Worm (Caenorhabditis elegans) whole organism, early embryonic: ENCODE measurements around the gene nbs-1.
"Not testable (repeated sequence)": the region's sequence is repeated elsewhere in the genome, so short reads cannot be mapped to it uniquely, and the experiment has no call there.

ENCODE experiments used
- B0310.2 ChIP-seq: sonication (generic microtip); optimal IDR thresholded peaks from 2 replicates; lab custom pipeline; 2016; ENCODE audit warnings: mild to moderate bottlenecking, missing genetic modification characterization, missing compliant biosample characterization
- F13C5.2 ChIP-seq: sonication (generic microtip); optimal IDR thresholded peaks from 2 replicates; lab custom pipeline; 2017; ENCODE audit warnings: mild to moderate bottlenecking, missing genetic modification characterization, inconsistent platforms, missing compliant biosample characterization
- aly-1 ChIP-seq: sonication (generic microtip); optimal IDR thresholded peaks from 2 replicates; lab custom pipeline; 2016; ENCODE audit warnings: missing genetic modification characterization, missing compliant biosample characterization
- ama-1 ChIP-seq: fragments of 150-350 bp; optimal IDR thresholded peaks from 2 replicates; lab custom pipeline; 2014
- ceh-13 ChIP-seq: fragments of 200-800 bp; sonication (Bioruptor generic); optimal IDR thresholded peaks from 2 replicates; lab custom pipeline; 2018; ENCODE audit warnings: mild to moderate bottlenecking, missing genetic modification characterization, missing compliant biosample characterization
- ceh-36 ChIP-seq: sonication (generic microtip); optimal IDR thresholded peaks from 2 replicates; lab custom pipeline; 2016; ENCODE audit warnings: missing genetic modification characterization, inconsistent platforms, missing compliant biosample characterization
- ets-7 ChIP-seq: sonication (generic microtip); optimal IDR thresholded peaks from 2 replicates; lab custom pipeline; 2016; ENCODE audit warnings: missing genotype, missing genetic modification characterization, missing compliant biosample characterization
- flt-1 ChIP-seq: fragments of 200-800 bp; sonication (Bioruptor generic); IDR thresholded peaks from 2 replicates; pipeline ENCODE4 v1.3.6; 2022; ENCODE audit warnings: missing genetic modification characterization, missing compliant biosample characterization
- hmbx-1 ChIP-seq: sonication (generic microtip); optimal IDR thresholded peaks from 2 replicates; lab custom pipeline; 2016; ENCODE audit warnings: mild to moderate bottlenecking, missing genetic modification characterization, missing compliant biosample characterization
- hmg-4 ChIP-seq: fragments of 200-800 bp; sonication (Bioruptor generic); optimal IDR thresholded peaks from 2 replicates; lab custom pipeline; 2018; ENCODE audit warnings: mild to moderate bottlenecking, missing genetic modification characterization, missing compliant biosample characterization
- hnd-1 ChIP-seq: sonication (generic microtip); optimal IDR thresholded peaks from 2 replicates; lab custom pipeline; 2016; ENCODE audit warnings: missing genetic modification characterization, missing compliant biosample characterization
- pes-1 ChIP-seq: fragments of 200-800 bp; sonication (Bioruptor generic); IDR thresholded peaks from 2 replicates; pipeline ENCODE4 v1.3.6; 2022; ENCODE audit warnings: missing genetic modification reagents, missing genetic modification characterization, missing compliant biosample characterization
- scrt-1 ChIP-seq: fragments of 200-800 bp; sonication (Bioruptor generic); IDR thresholded peaks from 2 replicates; pipeline ENCODE4 v1.3.6; 2022; ENCODE audit warnings: missing genetic modification characterization, missing compliant biosample characterization
- sea-1 ChIP-seq: fragments of 200-800 bp; sonication (Bioruptor generic); conservative IDR thresholded peaks from 2 replicates; pipeline ENCODE4 v1.3.6; 2022; ENCODE audit warnings: missing genetic modification characterization, missing compliant biosample characterization
- tbx-11 ChIP-seq: fragments of 200-800 bp; sonication (Bioruptor generic); IDR thresholded peaks from 2 replicates; pipeline ENCODE4 v1.3.6; 2022; ENCODE audit warnings: missing genetic modification characterization, missing compliant biosample characterization
- tbx-37 ChIP-seq: fragments of 200-800 bp; sonication (Bioruptor generic); conservative IDR thresholded peaks from 2 replicates; pipeline ENCODE4 v1.3.6; 2022; ENCODE audit warnings: missing genetic modification reagents, missing genetic modification characterization, missing compliant biosample characterization
- tra-4 ChIP-seq: sonication (generic microtip); optimal IDR thresholded peaks from 2 replicates; lab custom pipeline; 2017; ENCODE audit warnings: missing genetic modification characterization, missing compliant biosample characterization

Gene nbs-1

DNA sequence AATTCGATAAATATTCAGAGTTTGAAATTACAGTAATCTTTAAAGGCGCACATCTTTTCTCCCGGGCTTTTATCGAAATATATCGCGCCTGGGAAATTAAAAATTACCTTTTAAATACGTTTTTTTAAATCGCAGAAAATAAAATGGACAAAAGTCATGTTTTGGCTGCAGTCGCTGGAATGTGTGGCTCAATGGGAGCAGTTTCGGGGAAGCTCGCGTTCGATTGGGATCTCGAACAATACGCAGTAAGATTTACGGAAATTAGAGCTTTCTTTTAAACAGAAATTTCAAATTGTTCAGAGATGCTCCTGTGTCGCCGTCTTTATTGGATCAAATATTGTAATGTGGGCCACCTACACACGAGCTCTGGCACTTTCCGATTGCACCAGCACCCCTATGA, 33.2 kb upstream of the nbs-1 start, which contains the start of gene F40F8.12:
Gene F40F8.12 (plus strand): TSS at position 301 of the 400 bp plus-strand sequence.
- TF ChIP-seq aly-1 (tag; lab: Kevin White, UChicago) (no peak), pes-1 (GFP tag; lab: Robert Waterston, UW) (no peak), sea-1 (GFP tag; lab: Robert Waterston, UW) (no peak), F13C5.2 (tag; lab: Kevin White, UChicago) (no peak), tbx-11 (GFP tag; lab: Robert Waterston, UW) (no peak), ets-7 (no peak), B0310.2 (no peak), hnd-1 (no peak), scrt-1 (GFP tag; lab: Robert Waterston, UW) (no peak), flt-1 (no peak)

- TF ChIP-seq ama-1 (lab: Kevin White, UChicago) = no peak
- TF ChIP-seq hmbx-1 (tag; lab: Kevin White, UChicago) = no peak
- no peak for TF ChIP-seq B0310.2
- TF ChIP-seq F13C5.2 (tag; lab: Kevin White, UChicago) = no peak
- TF ChIP-seq ceh-36 = no peak
These were observed 32.7 kb upstream of the nbs-1 start, which contains the start of gene F40F8.3 for ce11 chrII:11128989-11129388. Gene F40F8.3, plus strand, starts transcription at chrII:11129289.

- TF ChIP-seq ets-7 (no peak), flt-1 (no peak), hmg-4 (GFP tag; lab: Kevin White, UChicago) (no peak), tbx-11 (GFP tag; lab: Robert Waterston, UW) (no peak), hnd-1 (no peak), sea-1 (GFP tag; lab: Robert Waterston, UW) (no peak), ceh-13 (GFP tag; lab: Kevin White, UChicago) (no peak), pes-1 (GFP tag; lab: Robert Waterston, UW) (no peak), scrt-1 (GFP tag; lab: Robert Waterston, UW) (no peak), hmbx-1 (tag; lab: Kevin White, UChicago) (no peak), ama-1 (lab: Kevin White, UChicago) (no peak), ceh-36 (no peak), B0310.2 (no peak), F13C5.2 (tag; lab: Kevin White, UChicago) (no peak), tbx-37 (GFP tag; lab: Robert Waterston, UW) (no peak), tra-4 (no peak), aly-1 (tag; lab: Kevin White, UChicago) (no peak)
These were observed 31.1 kb upstream of the nbs-1 start, which contains the start of gene F40F8.1 for ce11 chrII:11127364-11127763. Gene F40F8.1, plus strand, starts transcription at chrII:11127664.

DNA sequence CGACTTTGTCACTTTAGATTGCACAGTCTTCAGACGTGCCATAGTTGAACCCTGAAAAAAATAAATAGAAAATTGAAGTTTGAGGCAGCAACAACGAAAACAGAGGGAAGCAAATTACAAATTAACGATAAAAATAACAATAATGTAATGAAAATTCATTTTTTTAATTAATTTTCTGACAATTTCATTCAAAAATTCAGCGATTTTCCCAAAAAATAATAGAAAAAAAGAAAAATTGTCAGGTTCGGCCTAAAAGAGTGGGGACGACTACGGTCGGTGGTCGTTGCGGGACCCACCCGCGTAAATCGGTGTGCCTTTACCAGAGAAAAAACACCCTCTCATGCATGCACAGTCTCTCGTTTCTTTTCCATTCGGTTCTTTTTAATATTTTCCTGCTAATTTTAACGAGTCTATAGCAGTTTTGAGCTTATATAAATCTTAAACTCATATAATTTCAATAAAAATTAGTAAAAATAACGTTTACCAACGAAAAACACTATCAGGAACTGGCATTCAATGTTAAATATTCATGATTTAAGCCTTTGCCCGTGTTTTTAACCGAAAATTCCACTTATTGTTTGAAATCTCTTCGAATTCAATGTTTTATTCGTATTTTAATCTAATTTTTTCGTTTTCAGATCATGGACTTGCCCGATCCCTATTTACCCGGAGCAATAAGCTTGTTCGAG, 30.2 kb upstream of the nbs-1 start, which contains the start of the genes rps-9 and lsm-1:
Gene rps-9 (minus strand): TSS at position 51 of the 689 bp plus-strand sequence.
Gene lsm-1 (plus strand): TSS at position 639 of the 689 bp plus-strand sequence.
- TF ChIP-seq F13C5.2 (tag; lab: Kevin White, UChicago) = peak; percentile 29
- TF ChIP-seq ceh-13 (GFP tag; lab: Kevin White, UChicago) = no peak
- TF ChIP-seq scrt-1 (GFP tag; lab: Robert Waterston, UW) = no peak
- no peak for TF ChIP-seq ceh-36
- TF ChIP-seq sea-1 (GFP tag; lab: Robert Waterston, UW) = no peak
- no peak for TF ChIP-seq tra-4
- no peak for TF ChIP-seq tbx-11 (GFP tag; lab: Robert Waterston, UW)
- no peak for TF ChIP-seq ama-1 (lab: Kevin White, UChicago)

DNA sequence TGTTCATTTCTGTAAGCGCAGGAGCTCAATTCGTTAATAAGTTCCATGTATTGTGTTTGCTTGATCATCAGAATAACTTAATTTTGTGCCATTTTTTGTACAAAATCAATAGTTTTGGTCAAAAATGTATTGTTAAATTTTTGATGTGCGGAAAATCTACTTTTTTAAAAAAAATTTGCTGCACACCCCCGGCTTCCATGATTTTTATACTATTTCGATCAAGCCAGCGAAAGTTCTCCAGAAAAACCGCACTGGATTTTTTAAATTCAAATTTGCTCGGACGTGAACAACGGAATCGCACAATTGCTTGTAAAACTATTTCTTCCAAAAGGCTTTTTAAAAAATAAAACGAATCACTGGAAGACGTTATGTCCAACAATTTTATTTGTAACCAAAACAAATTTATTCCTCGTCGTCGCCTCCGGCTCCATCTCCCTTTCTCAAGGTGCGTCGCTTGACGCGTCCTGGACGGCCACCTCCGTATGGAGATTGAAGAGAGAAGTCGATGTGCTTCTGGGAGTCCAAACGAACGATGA, 28.8 kb upstream of the nbs-1 start:
- TF ChIP-seq B0310.2 = no peak
- TF ChIP-seq hmg-4 (GFP tag; lab: Kevin White, UChicago) = no peak
- no peak for TF ChIP-seq aly-1 (tag; lab: Kevin White, UChicago)
- no peak for TF ChIP-seq pes-1 (GFP tag; lab: Robert Waterston, UW)

DNA sequence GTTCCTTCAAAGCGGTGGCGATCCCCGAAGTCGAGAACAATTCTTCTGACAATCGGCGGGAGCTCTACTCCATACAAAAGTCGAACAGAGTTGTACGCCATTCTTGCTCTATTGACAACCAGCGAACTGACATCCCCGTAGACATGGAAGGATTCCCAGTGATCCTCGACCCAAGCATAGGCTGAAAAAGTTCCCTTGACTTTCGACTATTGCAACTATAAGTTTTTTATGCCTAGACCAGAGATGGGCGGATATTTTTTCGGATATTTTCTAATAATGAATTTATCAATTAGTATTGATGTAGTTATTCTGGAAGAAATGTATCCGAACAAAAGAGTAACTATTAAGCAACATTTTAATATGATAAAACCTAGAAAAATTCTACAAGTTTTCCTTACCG, 25.5 kb upstream of the nbs-1 start, which contains the start of gene W10C6.2:
Gene W10C6.2 (minus strand): TSS at position 101 of the 400 bp plus-strand sequence.
- not testable (repeated sequence) for TF ChIP-seq pes-1 (GFP tag; lab: Robert Waterston, UW); ets-7; ceh-36

DNA sequence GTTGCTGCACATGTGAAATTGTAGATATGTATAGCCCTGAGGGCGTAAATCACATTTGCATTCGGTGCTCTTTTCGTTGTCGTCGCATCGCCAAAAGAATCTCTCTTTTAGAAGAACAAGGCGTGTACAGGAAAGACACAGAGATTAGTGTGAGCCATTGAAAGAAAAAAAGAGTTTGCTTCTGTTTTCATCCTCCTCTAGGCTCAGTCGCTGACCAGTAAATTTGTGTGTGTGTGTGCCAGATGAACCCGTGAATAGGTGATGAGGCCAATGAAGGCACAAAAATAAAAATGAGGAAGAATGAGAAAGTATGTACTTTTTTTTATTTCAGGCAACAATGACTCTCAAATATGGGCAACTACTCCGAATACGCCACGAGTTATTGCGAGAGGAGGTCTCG, 16.1 kb upstream of the nbs-1 start, which contains the start of gene mat-2:
Gene mat-2 (plus strand): TSS at position 301 of the 400 bp plus-strand sequence.
- no peak for TF ChIP-seq aly-1 (tag; lab: Kevin White, UChicago)
- TF ChIP-seq flt-1 = no peak
- TF ChIP-seq sea-1 (GFP tag; lab: Robert Waterston, UW) = no peak
- TF ChIP-seq ets-7 = no peak
- no peak for TF ChIP-seq hmg-4 (GFP tag; lab: Kevin White, UChicago)
- TF ChIP-seq ama-1 (lab: Kevin White, UChicago) = no peak
- no peak for TF ChIP-seq hnd-1
- no peak for TF ChIP-seq ceh-36
- TF ChIP-seq tbx-11 (GFP tag; lab: Robert Waterston, UW) = no peak
- no peak for TF ChIP-seq tbx-37 (GFP tag; lab: Robert Waterston, UW)
- TF ChIP-seq scrt-1 (GFP tag; lab: Robert Waterston, UW) = no peak
- TF ChIP-seq hmbx-1 (tag; lab: Kevin White, UChicago) = no peak
- no peak for TF ChIP-seq pes-1 (GFP tag; lab: Robert Waterston, UW)

DNA sequence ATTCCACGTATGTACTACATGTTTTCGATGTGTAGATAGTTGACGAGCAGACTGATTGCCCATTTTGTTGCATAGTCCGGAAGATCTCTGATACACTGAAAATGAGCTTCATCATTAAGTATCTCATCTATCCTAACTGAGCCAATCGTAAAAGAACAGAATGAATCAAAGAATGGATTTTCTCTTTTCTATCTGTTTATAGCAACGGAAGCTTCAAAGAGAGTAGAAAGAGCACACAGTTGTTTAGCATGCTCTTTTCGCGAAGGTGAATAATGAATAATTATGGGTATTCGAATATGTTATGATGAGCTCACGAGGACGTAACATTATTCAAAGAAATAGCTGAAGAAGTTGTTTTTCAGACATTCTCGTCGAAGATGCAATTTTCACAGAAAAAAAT, 14.8 kb upstream of the nbs-1 start, which contains the start of gene glb-4:
Gene glb-4 (minus strand): TSS at position 101 of the 400 bp plus-strand sequence.
- no peak for TF ChIP-seq ceh-36
- no peak for TF ChIP-seq B0310.2
- no peak for TF ChIP-seq tbx-37 (GFP tag; lab: Robert Waterston, UW)
- no peak for TF ChIP-seq sea-1 (GFP tag; lab: Robert Waterston, UW)
- TF ChIP-seq tbx-11 (GFP tag; lab: Robert Waterston, UW) = no peak
- TF ChIP-seq scrt-1 (GFP tag; lab: Robert Waterston, UW) = no peak
- TF ChIP-seq hnd-1 = no peak
- no peak for TF ChIP-seq hmg-4 (GFP tag; lab: Kevin White, UChicago)
- TF ChIP-seq F13C5.2 (tag; lab: Kevin White, UChicago) = no peak
- no peak for TF ChIP-seq ceh-13 (GFP tag; lab: Kevin White, UChicago)
- TF ChIP-seq flt-1 = no peak
- no peak for TF ChIP-seq pes-1 (GFP tag; lab: Robert Waterston, UW)
